Fruit fly (Drosophila melanogaster) whole organism, embryonic: ENCODE data around the gene smal.
A peak's percentile ranks its signal among the peaks of the same experiment; 100 is the strongest.

Experiments used
- Ada2b ChIP-seq: fragments of 200-800 bp; sonication (Bioruptor generic); IDR thresholded peaks from 2 replicates; pipeline ENCODE4 v1.3.6; 2022; ENCODE audit warnings: missing biosample characterization, missing genetic modification characterization
- Atf-2 ChIP-seq: fragments of 200-800 bp; sonication (Bioruptor generic); optimal IDR thresholded peaks from 2 replicates; lab custom pipeline; 2016; ENCODE audit warnings: missing biosample characterization, missing genetic modification characterization
- Blimp-1 ChIP-seq: fragments of 200-800 bp; sonication (Bioruptor generic); optimal IDR thresholded peaks from 3 replicates; lab custom pipeline; 2018; ENCODE audit warnings: missing biosample characterization, missing genetic modification characterization, mild to moderate bottlenecking, moderate library complexity, missing genetic modification reagents
- CG10321 ChIP-seq: fragments of 200-800 bp; sonication (Bioruptor generic); IDR thresholded peaks from 2 replicates; pipeline ENCODE4 v1.3.6; 2022; ENCODE audit warnings: missing biosample characterization, missing genetic modification characterization
- CG10543 ChIP-seq: fragments of 200-800 bp; sonication (Bioruptor generic); optimal IDR thresholded peaks from 3 replicates; lab custom pipeline; 2017; ENCODE audit warnings: missing biosample characterization, mild to moderate bottlenecking, missing genetic modification characterization, moderate library complexity
- CG14710 ChIP-seq: fragments of 200-800 bp; sonication (Bioruptor generic); optimal IDR thresholded peaks from 3 replicates; lab custom pipeline; 2019; ENCODE audit warnings: missing biosample characterization, mild to moderate bottlenecking, missing genetic modification characterization, moderate library complexity
- CG15479 ChIP-seq: fragments of 200-800 bp; sonication (Bioruptor generic); optimal IDR thresholded peaks from 3 replicates; lab custom pipeline; 2019; ENCODE audit warnings: missing biosample characterization, mild to moderate bottlenecking, missing genetic modification characterization, moderate library complexity
- CG17361 ChIP-seq: fragments of 200-800 bp; sonication (Bioruptor generic); IDR thresholded peaks from 3 replicates; pipeline ENCODE4 v1.3.6; 2022; ENCODE audit warnings: missing biosample characterization, missing genetic modification characterization
- CG18619 ChIP-seq: fragments of 200-800 bp; sonication (Bioruptor generic); optimal IDR thresholded peaks from 3 replicates; lab custom pipeline; 2017; ENCODE audit warnings: missing biosample characterization, mild to moderate bottlenecking, missing genetic modification characterization
- CG30020 ChIP-seq: fragments of 200-800 bp; optimal IDR thresholded peaks from 2 replicates; lab custom pipeline; 2019; ENCODE audit warnings: missing biosample characterization, mild to moderate bottlenecking, missing genetic modification characterization, moderate library complexity
- CG32772 ChIP-seq: fragments of 200-800 bp; sonication (Bioruptor generic); IDR thresholded peaks from 2 replicates; pipeline ENCODE4 v1.3.6; 2022; ENCODE audit warnings: missing biosample characterization, missing genetic modification characterization
- CG33213 ChIP-seq: fragments of 200-800 bp; sonication (Bioruptor generic); optimal IDR thresholded peaks from 3 replicates; lab custom pipeline; 2016; ENCODE audit warnings: missing biosample characterization, missing genetic modification characterization
- CG3995 ChIP-seq: fragments of 200-800 bp; sonication (Bioruptor generic); optimal IDR thresholded peaks from 3 replicates; lab custom pipeline; 2016; ENCODE audit warnings: missing biosample characterization, missing genetic modification characterization
- CG4617 ChIP-seq: fragments of 200-800 bp; sonication (Bioruptor generic); optimal IDR thresholded peaks from 3 replicates; lab custom pipeline; 2016; ENCODE audit warnings: missing biosample characterization, missing genetic modification characterization, borderline replicate concordance
- CG4854 ChIP-seq: fragments of 200-800 bp; sonication (Bioruptor generic); optimal IDR thresholded peaks from 2 replicates; lab custom pipeline; 2016; ENCODE audit warnings: missing biosample characterization, missing genetic modification characterization, inconsistent platforms
- CG6254 ChIP-seq: fragments of 200-800 bp; sonication (Bioruptor generic); optimal IDR thresholded peaks from 3 replicates; lab custom pipeline; 2017; ENCODE audit warnings: mild to moderate bottlenecking, missing biosample characterization, missing genetic modification reagents, missing genetic modification characterization
- CG7987 ChIP-seq: fragments of 200-800 bp; sonication (Bioruptor generic); optimal IDR thresholded peaks from 2 replicates; lab custom pipeline; 2018; ENCODE audit warnings: missing biosample characterization, mild to moderate bottlenecking, missing genetic modification characterization, moderate library complexity
- CG8478 ChIP-seq: fragments of >200 bp; optimal IDR thresholded peaks from 2 replicates; lab custom pipeline; 2018
- CTCF ChIP-seq: fragments of 200-800 bp; sonication (Bioruptor generic); optimal IDR thresholded peaks from 2 replicates; lab custom pipeline; 2017; ENCODE audit warnings: missing biosample characterization, mild to moderate bottlenecking, missing genetic modification characterization, moderate library complexity
- Dp ChIP-seq: fragments of 200-800 bp; sonication (Bioruptor generic); optimal IDR thresholded peaks from 2 replicates; lab custom pipeline; 2018; ENCODE audit warnings: missing biosample characterization, mild to moderate bottlenecking, missing genetic modification characterization, moderate library complexity
- Ets65A ChIP-seq: fragments of 200-800 bp; sonication (Bioruptor generic); peaks from one replicate; lab custom pipeline; 2016; ENCODE audit warnings: missing biosample characterization, missing genetic modification characterization
- Ets97D ChIP-seq: fragments of 200-800 bp; sonication (Bioruptor generic); optimal IDR thresholded peaks from 3 replicates; lab custom pipeline; 2016; ENCODE audit warnings: missing biosample characterization, missing genetic modification characterization
- Hey ChIP-seq: fragments of 200-800 bp; sonication (Bioruptor generic); optimal IDR thresholded peaks from 3 replicates; lab custom pipeline; 2018; ENCODE audit warnings: missing biosample characterization, mild to moderate bottlenecking, missing genetic modification characterization
- Hr51 ChIP-seq, 2 experiments: fragments of 200-800 bp; sonication (Bioruptor generic); optimal IDR thresholded peaks; 2 replicates in 1 of 2; 3 replicates in 1 of 2; lab custom pipeline; 2016 to 2018; ENCODE audit warnings: missing biosample characterization in 2 of 2, missing genetic modification characterization in 2 of 2, mild to moderate bottlenecking in 1 of 2, moderate library complexity in 1 of 2
- Kr ChIP-seq: fragments of 200-800 bp; sonication (Bioruptor generic); optimal IDR thresholded peaks from 2 replicates; lab custom pipeline; 2017; ENCODE audit warnings: missing biosample characterization, mild to moderate bottlenecking, missing genetic modification characterization
- Optix ChIP-seq: fragments of 200-800 bp; sonication (Bioruptor generic); IDR thresholded peaks from 3 replicates; pipeline ENCODE4 v1.3.6; 2022; ENCODE audit warnings: missing biosample characterization, missing genetic modification characterization
- Sin3A ChIP-seq: fragments of >200 bp; optimal IDR thresholded peaks from 2 replicates; lab custom pipeline; 2018
- az2 ChIP-seq: fragments of 200-800 bp; sonication (Bioruptor generic); optimal IDR thresholded peaks from 3 replicates; lab custom pipeline; 2016; ENCODE audit warnings: missing biosample characterization, missing genetic modification characterization
- bowl ChIP-seq: fragments of 200-800 bp; sonication (Bioruptor generic); IDR thresholded peaks from 2 replicates; pipeline ENCODE4 v1.3.6; 2022; ENCODE audit warnings: missing biosample characterization, missing genetic modification characterization
- cad ChIP-seq: fragments of >200 bp; optimal IDR thresholded peaks from 2 replicates; lab custom pipeline; 2017; ENCODE audit warnings: missing biosample characterization, missing genetic modification characterization
- dysf ChIP-seq: fragments of 200-800 bp; sonication (Bioruptor generic); IDR thresholded peaks from 3 replicates; pipeline ENCODE4 v1.3.6; 2022; ENCODE audit warnings: missing biosample characterization, missing genetic modification characterization
- esg ChIP-seq: fragments of 200-800 bp; sonication (Bioruptor generic); conservative IDR thresholded peaks from 2 replicates; pipeline ENCODE4 v1.3.6; 2022; ENCODE audit warnings: missing biosample characterization, missing genetic modification characterization
- gcm ChIP-seq: fragments of 200-800 bp; sonication (Bioruptor generic); optimal IDR thresholded peaks from 2 replicates; lab custom pipeline; 2019; ENCODE audit warnings: missing biosample characterization, mild to moderate bottlenecking, missing genetic modification characterization, moderate library complexity
- gro ChIP-seq: fragments of 200-800 bp; sonication (Bioruptor generic); optimal IDR thresholded peaks from 2 replicates; lab custom pipeline; 2016; ENCODE audit warnings: missing biosample characterization, missing genetic modification characterization
- gsb-n ChIP-seq: fragments of 200-800 bp; sonication (Bioruptor generic); optimal IDR thresholded peaks from 3 replicates; lab custom pipeline; 2018; ENCODE audit warnings: missing biosample characterization, mild to moderate bottlenecking, missing genetic modification characterization
- ham ChIP-seq: fragments of 200-800 bp; sonication (Bioruptor generic); IDR thresholded peaks from 2 replicates; pipeline ENCODE4 v1.3.6; 2022; ENCODE audit warnings: missing biosample characterization, missing genetic modification characterization
- kni ChIP-seq: fragments of 200-800 bp; sonication (Bioruptor generic); optimal IDR thresholded peaks from 3 replicates; lab custom pipeline; 2017; ENCODE audit warnings: mild to moderate bottlenecking, missing biosample characterization, missing genetic modification reagents, missing genetic modification characterization
- lilli ChIP-seq: fragments of 200-800 bp; sonication (Bioruptor generic); optimal IDR thresholded peaks from 3 replicates; lab custom pipeline; 2016; ENCODE audit warnings: missing biosample characterization, missing genetic modification characterization
- maf-S ChIP-seq: fragments of 200-800 bp; sonication (Bioruptor generic); optimal IDR thresholded peaks from 2 replicates; lab custom pipeline; 2016; ENCODE audit warnings: missing biosample characterization, missing genetic modification characterization
- mam ChIP-seq: fragments of 200-800 bp; sonication (Bioruptor generic); optimal IDR thresholded peaks from 3 replicates; lab custom pipeline; 2016; ENCODE audit warnings: missing biosample characterization, missing genetic modification characterization
- mld ChIP-seq: fragments of 200-800 bp; sonication (Bioruptor generic); IDR thresholded peaks from 3 replicates; pipeline ENCODE4 v1.3.6; 2022; ENCODE audit warnings: missing biosample characterization, missing genetic modification characterization; ENCODE audit not compliant: partially characterized antibody
- nerfin-2 ChIP-seq: fragments of 200-800 bp; sonication (Bioruptor generic); IDR thresholded peaks from 2 replicates; pipeline ENCODE4 v1.3.6; 2022; ENCODE audit warnings: missing biosample characterization, missing genetic modification characterization; ENCODE audit not compliant: partially characterized antibody
- odd ChIP-seq: fragments of 200-800 bp; sonication (Bioruptor generic); optimal IDR thresholded peaks from 2 replicates; lab custom pipeline; 2017; ENCODE audit warnings: missing biosample characterization, mild to moderate bottlenecking, missing genetic modification characterization
- org-1 ChIP-seq: fragments of 200-800 bp; sonication (Bioruptor generic); optimal IDR thresholded peaks from 2 replicates; lab custom pipeline; 2017; ENCODE audit warnings: missing biosample characterization, missing genetic modification characterization
- p53 ChIP-seq: fragments of 200-800 bp; sonication (Bioruptor generic); optimal IDR thresholded peaks from 2 replicates; lab custom pipeline; 2016; ENCODE audit warnings: missing biosample characterization, missing genetic modification characterization
- pan ChIP-seq, 4 experiments: fragments of >200 bp in 3 of 4; fragments of 200-800 bp in 1 of 4; sonication (Bioruptor generic) in 1 of 4; optimal IDR thresholded peaks in 3 of 4; IDR thresholded peaks in 1 of 4; 2 replicates each; pipeline versions ENCODE4 v1.3.6 to Lab custom; 2017 to 2022; ENCODE audit warnings: missing biosample characterization in 2 of 4, missing genetic modification characterization in 2 of 4, mixed read lengths in 1 of 4
- schlank ChIP-seq: fragments of 200-800 bp; sonication (Bioruptor generic); optimal IDR thresholded peaks from 2 replicates; lab custom pipeline; 2018; ENCODE audit warnings: missing biosample characterization, mild to moderate bottlenecking, missing genetic modification characterization
- stwl ChIP-seq: fragments of 200-800 bp; sonication (Bioruptor generic); optimal IDR thresholded peaks from 3 replicates; lab custom pipeline; 2018; ENCODE audit warnings: missing biosample characterization, mild to moderate bottlenecking, missing genetic modification characterization, moderate library complexity
- tll ChIP-seq, 2 experiments: fragments of 200-800 bp in 1 of 2; fragments of >200 bp in 1 of 2; sonication (Bioruptor generic) in 1 of 2; optimal IDR thresholded peaks; 2 replicates each; lab custom pipeline; 2017 to 2019; ENCODE audit warnings: missing biosample characterization in 2 of 2, missing genetic modification characterization in 2 of 2, mild to moderate bottlenecking in 1 of 2, moderate library complexity in 1 of 2
- zen ChIP-seq: fragments of 200-800 bp; sonication (Bioruptor generic); optimal IDR thresholded peaks from 3 replicates; lab custom pipeline; 2018; ENCODE audit warnings: missing biosample characterization, mild to moderate bottlenecking, missing genetic modification characterization, moderate library complexity

The smal gene

dm6 chr2L:6255488-6255887 is 76.6 kb downstream of the smal start, which contains the start of gene AANATL2 (continued):
- no peak for TF ChIP-seq gcm
- no peak for TF ChIP-seq CG7987 (GFP tag; lab: Kevin White, UChicago)
- TF ChIP-seq org-1 (GFP tag; lab: Kevin White, UChicago), result no peak
- TF ChIP-seq Atf-2 (GFP tag; lab: Kevin White, UChicago), result no peak
- no peak for TF ChIP-seq mld

DNA sequence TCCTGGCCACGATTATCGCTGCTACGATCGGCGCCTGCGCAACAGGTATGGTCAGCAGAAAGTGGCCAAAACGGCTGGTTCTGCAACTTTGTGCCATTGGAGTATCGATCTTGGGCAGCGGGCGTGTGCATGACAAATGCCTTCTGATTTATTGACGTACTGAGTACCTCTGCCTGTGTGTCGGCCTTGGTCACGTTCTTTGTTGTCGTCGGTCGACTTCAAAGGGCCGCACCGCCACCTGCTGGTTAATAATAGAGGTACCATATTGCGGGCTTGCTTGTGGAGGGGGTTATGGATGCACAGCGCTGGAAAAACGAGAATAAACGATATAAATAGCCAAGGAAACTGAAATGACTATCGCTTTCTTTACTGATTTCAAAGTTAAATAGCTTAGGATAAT is 80.7 kb downstream of the smal start:
- TF ChIP-seq Hr51 (GFP tag; optimal IDR thresholded peaks at IDR 0.05; lab: Kevin White, UChicago), result no peak
- no peak for TF ChIP-seq CG4617 (GFP tag; lab: Kevin White, UChicago)
- no peak for TF ChIP-seq p53 (GFP tag; lab: Kevin White, UChicago)
- TF ChIP-seq CTCF, result peak; percentile 39
- no peak for TF ChIP-seq esg (GFP tag; lab: Robert Waterston, UW)
- no peak for TF ChIP-seq Dp (GFP tag; lab: Kevin White, UChicago)
- peak; percentile 16 for TF ChIP-seq cad (GFP tag; lab: Kevin White, UChicago)
- TF ChIP-seq mam, result no peak
- no peak for TF ChIP-seq ham
- TF ChIP-seq pan (optimal IDR thresholded peaks at IDR 0.05; lab: Kevin White, UChicago), result peak in 1 of 2 experiments; percentile 40
- TF ChIP-seq pan (GFP tag; optimal IDR thresholded peaks at IDR 0.05 in 1 of 2, IDR thresholded peaks at IDR 0.05 in 1 of 2), result peak in 1 of 2 experiments; percentile 59
- no peak for TF ChIP-seq Ets97D (GFP tag; lab: Kevin White, UChicago)
- TF ChIP-seq odd, result no peak
- TF ChIP-seq org-1 (GFP tag; lab: Kevin White, UChicago), result no peak
- no peak for TF ChIP-seq bowl (GFP tag; lab: Robert Waterston, UW)
- no peak for TF ChIP-seq CG10543
- TF ChIP-seq Kr (GFP tag; lab: Kevin White, UChicago), result no peak
- TF ChIP-seq CG17361 (GFP tag; lab: Robert Waterston, UW), result no peak
- TF ChIP-seq Ada2b, result no peak
- TF ChIP-seq CG30020, result no peak
- TF ChIP-seq CG33213 (GFP tag; lab: Kevin White, UChicago), result no peak
- no peak for TF ChIP-seq CG4854 (GFP tag; lab: Kevin White, UChicago)
- no peak for TF ChIP-seq CG18619 (GFP tag; lab: Kevin White, UChicago)
- no peak for TF ChIP-seq gro (GFP tag; lab: Kevin White, UChicago)
- TF ChIP-seq dysf (GFP tag; lab: Robert Waterston, UW), result 0 out of 3 replicates have a peak, but pooled peaks have one; percentile 13
- no peak for TF ChIP-seq CG14710 (tag; lab: Kevin White, UChicago)
- peak; percentile 13 for TF ChIP-seq Ets65A (GFP tag; lab: Kevin White, UChicago)
- TF ChIP-seq gsb-n (tag; lab: Kevin White, UChicago), result no peak
- TF ChIP-seq stwl (tag; lab: Kevin White, UChicago), result no peak
- no peak for TF ChIP-seq CG3995 (GFP tag; lab: Kevin White, UChicago)
- no peak for TF ChIP-seq Blimp-1 (GFP tag; lab: Kevin White, UChicago)
- TF ChIP-seq Hey (tag; lab: Kevin White, UChicago), result no peak
- TF ChIP-seq CG10321 (GFP tag; lab: Robert Waterston, UW), result no peak
- no peak for TF ChIP-seq CG6254 (GFP tag; lab: Kevin White, UChicago)
- TF ChIP-seq lilli, result no peak
- no peak for TF ChIP-seq maf-S (GFP tag; lab: Kevin White, UChicago)
- TF ChIP-seq CG15479 (GFP tag; lab: Kevin White, UChicago), result no peak
- TF ChIP-seq CG8478 (lab: Kevin White, UChicago), result no peak
- TF ChIP-seq zen, result peak; percentile 49
- TF ChIP-seq az2 (GFP tag; lab: Kevin White, UChicago), result no peak
- no peak for TF ChIP-seq CG32772 (GFP tag; lab: Robert Waterston, UW)
- TF ChIP-seq schlank (tag; lab: Kevin White, UChicago), result no peak
- TF ChIP-seq Sin3A (lab: Kevin White, UChicago), result no peak
- peak; percentile 52 for TF ChIP-seq kni
- peak in 1 of 2 experiments; percentile 33 for TF ChIP-seq tll (GFP tag; optimal IDR thresholded peaks at IDR 0.05; lab: Kevin White, UChicago)
- TF ChIP-seq nerfin-2 (GFP tag; lab: Robert Waterston, UW), result no peak
- no peak for TF ChIP-seq Optix (GFP tag; lab: Robert Waterston, UW)
